Worm (Caenorhabditis elegans) whole organism, L1 larva: Measurements from ENCODE around the gene F22E5.21.
"Not testable (repeated sequence)": the region's sequence is repeated elsewhere in the genome, so short reads cannot be mapped to it uniquely, and the experiment has no call there.

ENCODE experiments used
- C04F5.9 ChIP-seq: sonication (generic microtip); optimal IDR thresholded peaks from 2 replicates; lab custom pipeline; 2016; ENCODE audit warnings: missing genetic modification characterization, missing compliant biosample characterization
- Y116A8C.19 ChIP-seq: sonication (generic microtip); optimal IDR thresholded peaks from 2 replicates; lab custom pipeline; 2016; ENCODE audit warnings: missing compliant biosample characterization, missing genetic modification characterization, borderline replicate concordance
- aha-1 ChIP-seq: fragments of 150-350 bp; optimal IDR thresholded peaks from 2 replicates; lab custom pipeline; 2014; ENCODE audit warnings: missing biosample characterization, missing genetic modification characterization
- blmp-1 ChIP-seq: fragments of 150-350 bp; optimal IDR thresholded peaks from 2 replicates; lab custom pipeline; 2014; ENCODE audit warnings: missing biosample characterization, missing genetic modification characterization
- ceh-90 ChIP-seq: sonication (generic microtip); optimal IDR thresholded peaks from 2 replicates; lab custom pipeline; 2016; ENCODE audit warnings: missing genetic modification characterization, missing compliant biosample characterization
- dpl-1 ChIP-seq, 3 experiments: fragments of 150-350 bp in 2 of 3; sonication (generic microtip) in 1 of 3; optimal IDR thresholded peaks; 2 replicates each; lab custom pipeline; 2014 to 2017; ENCODE audit warnings: missing biosample characterization in 3 of 3, missing genetic modification characterization in 3 of 3, missing genetic modification reagents in 3 of 3
- efl-1 ChIP-seq, 4 experiments: fragments of 150-350 bp; optimal IDR thresholded peaks in 3 of 4; peaks in 1 of 4; 1 replicate in 1 of 4; 2 replicates in 3 of 4; lab custom pipeline; 2014; ENCODE audit warnings: missing biosample characterization in 2 of 4, missing genetic modification characterization in 2 of 4, missing genetic modification reagents in 2 of 4
- elt-2 ChIP-seq: sonication (generic microtip); optimal IDR thresholded peaks from 2 replicates; lab custom pipeline; 2016; ENCODE audit warnings: missing genetic modification characterization, mild to moderate bottlenecking, inconsistent platforms, missing compliant biosample characterization, missing genetic modification reagents
- ets-5 ChIP-seq: fragments of 200-800 bp; sonication (Bioruptor generic); IDR thresholded peaks from 2 replicates; pipeline ENCODE4 v1.3.6; 2022; ENCODE audit warnings: missing genetic modification characterization, missing compliant biosample characterization
- fkh-4 ChIP-seq: sonication (generic microtip); optimal IDR thresholded peaks from 2 replicates; lab custom pipeline; 2016; ENCODE audit warnings: missing compliant biosample characterization, missing genetic modification characterization, borderline replicate concordance
- hlh-17 ChIP-seq: fragments of 200-800 bp; sonication (Bioruptor generic); optimal IDR thresholded peaks from 2 replicates; lab custom pipeline; 2018; ENCODE audit warnings: missing genetic modification characterization, mild to moderate bottlenecking, missing compliant biosample characterization, moderate library complexity, borderline replicate concordance
- hpl-2 ChIP-seq: fragments of 150-350 bp; optimal IDR thresholded peaks from 2 replicates; lab custom pipeline; 2014; ENCODE audit warnings: missing biosample characterization, missing genetic modification reagents, missing genetic modification characterization
- isw-1 ChIP-seq: fragments of 200-800 bp; sonication (Bioruptor generic); IDR thresholded peaks from 2 replicates; pipeline ENCODE4 v1.3.6; 2022; ENCODE audit warnings: missing genetic modification characterization, missing compliant biosample characterization
- lsy-2 ChIP-seq, 2 experiments: fragments of 150-350 bp; optimal IDR thresholded peaks; 2 replicates each; lab custom pipeline; 2014; ENCODE audit warnings: missing biosample characterization in 2 of 2, missing genetic modification characterization in 2 of 2
- mab-9 ChIP-seq: fragments of 200-800 bp; sonication (Bioruptor generic); IDR thresholded peaks from 2 replicates; pipeline ENCODE4 v1.3.6; 2022; ENCODE audit warnings: missing genetic modification reagents, missing genetic modification characterization, missing compliant biosample characterization
- nhr-11 ChIP-seq: fragments of 150-350 bp; optimal IDR thresholded peaks from 2 replicates; lab custom pipeline; 2014; ENCODE audit warnings: missing biosample characterization, missing genetic modification characterization
- nhr-20 ChIP-seq: sonication (generic microtip); optimal IDR thresholded peaks from 2 replicates; lab custom pipeline; 2016; ENCODE audit warnings: mild to moderate bottlenecking, missing genetic modification characterization, missing compliant biosample characterization
- nhr-77 ChIP-seq: fragments of 150-350 bp; optimal IDR thresholded peaks from 2 replicates; lab custom pipeline; 2014; ENCODE audit warnings: missing biosample characterization, missing genetic modification characterization
- nhr-84 ChIP-seq: sonication (generic microtip); optimal IDR thresholded peaks from 2 replicates; lab custom pipeline; 2017; ENCODE audit warnings: missing biosample characterization, missing genetic modification characterization
- nhr-85 ChIP-seq: sonication (generic microtip); peaks from one replicate; lab custom pipeline; 2016; ENCODE audit warnings: missing genetic modification characterization, inconsistent platforms, missing compliant biosample characterization
- nhr-90 ChIP-seq: sonication (generic microtip); optimal IDR thresholded peaks from 2 replicates; lab custom pipeline; 2016; ENCODE audit warnings: mild to moderate bottlenecking, missing genetic modification characterization, missing compliant biosample characterization; ENCODE audit not compliant: poor library complexity
- pax-3 ChIP-seq: fragments of 200-800 bp; sonication (Bioruptor generic); optimal IDR thresholded peaks from 2 replicates; lab custom pipeline; 2018; ENCODE audit warnings: mild to moderate bottlenecking, missing genetic modification characterization, moderate library complexity, missing compliant biosample characterization
- pqm-1 ChIP-seq: sonication (generic microtip); optimal IDR thresholded peaks from 3 replicates; lab custom pipeline; 2017; ENCODE audit warnings: missing biosample characterization, missing genetic modification characterization
- skn-1 ChIP-seq: fragments of 150-350 bp; optimal IDR thresholded peaks from 2 replicates; lab custom pipeline; 2014; ENCODE audit warnings: missing biosample characterization, missing genetic modification characterization
- snpc-4 ChIP-seq: fragments of 150-350 bp; optimal IDR thresholded peaks from 2 replicates; lab custom pipeline; 2014; ENCODE audit warnings: missing biosample characterization, missing genetic modification characterization
- snu-23 ChIP-seq: sonication (generic microtip); optimal IDR thresholded peaks from 2 replicates; lab custom pipeline; 2016; ENCODE audit warnings: missing genetic modification characterization, missing compliant biosample characterization
- sup-37 ChIP-seq: fragments of 200-800 bp; sonication (Bioruptor generic); optimal IDR thresholded peaks from 2 replicates; lab custom pipeline; 2018; ENCODE audit warnings: mild to moderate bottlenecking, missing genetic modification characterization, missing compliant biosample characterization
- swsn-7 ChIP-seq: sonication (generic microtip); optimal IDR thresholded peaks from 2 replicates; lab custom pipeline; 2016; ENCODE audit warnings: missing genetic modification characterization, missing compliant biosample characterization
- unc-62 ChIP-seq: fragments of 150-350 bp; optimal IDR thresholded peaks from 2 replicates; lab custom pipeline; 2014; ENCODE audit warnings: missing biosample characterization, missing genetic modification reagents, missing genetic modification characterization
- unc-86 ChIP-seq: sonication (generic microtip); optimal IDR thresholded peaks from 2 replicates; lab custom pipeline; 2016; ENCODE audit warnings: missing genetic modification characterization, missing compliant biosample characterization
- vab-15 ChIP-seq: sonication (generic microtip); optimal IDR thresholded peaks from 2 replicates; lab custom pipeline; 2017; ENCODE audit warnings: missing genotype, mild to moderate bottlenecking, missing genetic modification characterization, missing compliant biosample characterization
- ztf-11 ChIP-seq, 2 experiments: sonication (generic microtip); optimal IDR thresholded peaks; 2 replicates each; lab custom pipeline; 2016 to 2017; ENCODE audit warnings: missing genetic modification characterization in 2 of 2, missing biosample characterization in 1 of 2, missing compliant biosample characterization in 1 of 2

Gene F22E5.21

DNA sequence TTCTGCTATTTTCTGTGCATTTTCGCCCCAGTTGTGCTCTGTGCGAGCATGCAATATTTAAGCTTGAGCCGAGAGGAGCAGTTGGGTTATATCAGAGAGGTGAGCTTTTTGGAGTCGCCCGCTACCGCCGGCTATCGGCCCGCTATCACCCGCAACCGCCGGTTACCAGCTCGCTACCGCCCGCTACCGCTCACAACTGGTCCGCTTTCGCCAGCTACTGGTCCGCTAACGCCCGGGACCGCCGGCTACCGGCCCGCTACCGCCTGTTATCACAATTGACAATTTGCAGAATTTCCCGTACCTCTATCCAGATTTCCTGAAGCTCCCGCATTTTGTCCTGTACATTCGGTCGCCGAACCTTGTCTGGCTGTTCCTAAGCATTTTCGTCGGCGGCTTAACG lies 8.9 kb downstream of the F22E5.21 start:
- TF ChIP-seq snpc-4 (tag; lab: Kevin White, UChicago) (no peak), ceh-90 (tag; lab: Kevin White, UChicago) (no peak), vab-15 (no peak), skn-1 (tag; lab: Kevin White, UChicago) (no peak), Y116A8C.19 (tag; lab: Kevin White, UChicago) (no peak), nhr-20 (tag; lab: Kevin White, UChicago) (no peak), nhr-90 (no peak), elt-2 (tag; lab: Kevin White, UChicago) (no peak), aha-1 (no peak), nhr-11 (no peak), pax-3 (no peak), swsn-7 (tag; lab: Kevin White, UChicago) (no peak), nhr-84 (tag; lab: Kevin White, UChicago) (no peak)
- TF ChIP-seq, all 84 proteins: peak for 0

DNA sequence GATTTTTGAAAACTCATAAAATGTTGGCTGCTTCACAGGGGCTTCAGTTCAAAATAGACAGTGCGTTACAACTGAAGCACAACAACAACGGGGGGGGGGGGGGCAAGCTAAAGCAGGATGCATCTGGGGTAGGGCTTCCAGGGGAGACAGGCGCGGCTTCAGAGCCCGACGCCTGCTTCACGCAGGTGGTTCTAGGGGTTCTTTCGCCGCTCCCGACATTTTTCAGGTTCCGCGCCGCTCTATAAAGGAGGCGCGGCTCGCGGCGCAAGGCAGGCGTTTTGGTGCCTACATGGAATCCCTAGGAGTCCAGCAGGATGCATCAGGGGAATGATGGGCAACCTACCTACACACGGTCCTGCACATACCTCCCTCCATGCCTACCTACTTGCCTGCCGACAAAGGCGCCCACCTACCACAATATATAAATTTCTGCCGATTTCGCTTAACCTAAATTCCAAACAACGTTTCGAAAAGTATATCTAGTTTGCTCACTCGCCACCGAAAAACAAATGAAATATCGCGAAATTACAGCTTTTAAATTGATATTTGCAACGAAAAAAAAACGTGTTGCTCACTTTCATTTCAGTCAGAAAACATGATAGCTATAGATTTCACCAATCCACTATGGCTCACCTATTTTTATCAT lies 10.0 kb downstream of the F22E5.21 start, which contains the start of gene sri-71:
TSS of gene sri-71 (plus strand) at position 596 of the 646 bp plus-strand sequence.
- TF ChIP-seq efl-1 (optimal IDR thresholded peaks at IDR 0.05; lab: Kevin White, UChicago), result no peak
- peak in 1 of 2 experiments; percentile 60 for TF ChIP-seq efl-1 (GFP tag; optimal IDR thresholded peaks at IDR 0.05 in 1 of 2; lab: Kevin White, UChicago)
- TF ChIP-seq blmp-1 (tag; lab: Kevin White, UChicago), result no peak

ce11 chrII:2624792-2625191 lies 12.5 kb downstream of the F22E5.21 start, which contains the start of gene lgc-28:
TSS of gene lgc-28 (plus strand) at chrII:2625092.
- no peak for TF ChIP-seq unc-86 (tag; lab: Kevin White, UChicago)
- TF ChIP-seq nhr-77 (tag; lab: Kevin White, UChicago), result no peak
- no peak for TF ChIP-seq snu-23 (GFP tag; lab: Kevin White, UChicago)

DNA sequence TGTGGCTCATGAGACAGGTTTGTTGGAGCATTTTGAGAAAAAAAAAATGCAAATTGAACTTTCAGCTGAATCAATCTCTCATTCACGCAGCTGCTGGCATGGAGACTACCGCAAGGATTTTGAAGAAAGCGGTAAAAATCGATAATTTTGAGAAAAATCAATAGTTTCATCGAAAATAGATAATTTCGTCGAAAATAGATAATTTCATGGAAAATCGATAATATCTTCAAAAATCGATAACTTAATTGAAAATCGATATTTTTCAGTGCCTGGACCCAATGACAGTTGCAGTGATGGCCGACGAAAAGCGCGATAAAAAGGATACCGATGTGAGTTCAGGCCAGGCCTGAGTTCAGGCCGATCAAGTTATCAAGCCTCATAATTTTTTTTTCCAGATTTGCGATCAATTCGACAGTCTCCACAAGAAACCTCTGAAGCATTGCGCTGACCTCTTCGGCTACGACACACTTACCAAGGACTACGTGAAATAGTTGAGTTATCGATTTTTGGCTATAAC lies 14.3 kb downstream of the F22E5.21 start, which contains the start of gene D2062.4:
TSS of gene D2062.4 (plus strand) at position 467 of the 517 bp plus-strand sequence.
- not testable (repeated sequence) for TF ChIP-seq skn-1 (tag; lab: Kevin White, UChicago); mab-9; Y116A8C.19 (tag; lab: Kevin White, UChicago)
- TF ChIP-seq, all 84 proteins: peak for 0; not testable (repeated sequence) for 84

DNA sequence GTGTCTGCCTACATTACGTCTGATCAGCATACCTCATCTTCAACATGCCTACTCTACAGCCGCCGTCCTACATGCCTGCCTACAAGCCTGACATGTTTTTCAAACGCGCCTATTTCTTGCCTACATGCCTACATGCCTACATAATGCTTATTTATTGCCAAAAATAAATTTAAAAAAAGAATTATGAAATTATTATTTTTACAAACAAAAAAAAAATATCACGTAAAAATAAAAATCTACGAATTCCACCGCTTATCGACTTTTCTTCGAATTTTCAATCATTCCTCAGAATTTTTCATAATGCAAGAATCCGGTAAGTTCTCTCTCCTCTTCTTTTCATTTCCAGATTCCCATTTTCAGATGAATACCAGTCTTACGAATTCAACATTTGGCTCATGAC lies 14.8 kb downstream of the F22E5.21 start, which contains the start of gene D2062.5:
TSS of gene D2062.5 (plus strand) at position 301 of the 400 bp plus-strand sequence.
- TF ChIP-seq dpl-1 (GFP tag; optimal IDR thresholded peaks at IDR 0.05; lab: Kevin White, UChicago) (no peak), fkh-4 (tag; lab: Kevin White, UChicago) (no peak), hlh-17 (GFP tag; lab: Kevin White, UChicago) (no peak), sup-37 (GFP tag; lab: Kevin White, UChicago) (no peak), hpl-2 (no peak), C04F5.9 (no peak), ets-5 (GFP tag; lab: Robert Waterston, UW) (no peak), isw-1 (no peak), lsy-2 (tag; optimal IDR thresholded peaks at IDR 0.05; lab: Kevin White, UChicago) (no peak), nhr-85 (no peak), ztf-11 (tag; optimal IDR thresholded peaks at IDR 0.05; lab: Kevin White, UChicago) (no peak), pax-3 (no peak), pqm-1 (no peak), snpc-4 (tag; lab: Kevin White, UChicago) (no peak), unc-62 (GFP tag; lab: Kevin White, UChicago) (no peak)
